Worm (Caenorhabditis elegans) whole organism, L4 larva: ENCODE results near the gene clec-127.
A peak's percentile ranks its signal among the peaks of the same experiment; 100 is the strongest.
"Not testable (repeated sequence)": the region's sequence is repeated elsewhere in the genome, so short reads cannot be mapped to it uniquely, and the experiment has no call there.

Experiments
- D1046.2 ChIP-seq: fragments of 200-800 bp; sonication (Bioruptor generic); IDR thresholded peaks from 2 replicates; pipeline ENCODE4 v1.3.6; 2022; ENCODE audit warnings: missing genetic modification characterization, missing compliant biosample characterization
- F37D6.2 ChIP-seq: sonication (generic microtip); optimal IDR thresholded peaks from 2 replicates; lab custom pipeline; 2016; ENCODE audit warnings: mild to moderate bottlenecking, missing genetic modification characterization, missing compliant biosample characterization
- F44E2.7 ChIP-seq: fragments of 200-800 bp; sonication (Bioruptor generic); IDR thresholded peaks from 2 replicates; pipeline ENCODE4 v2.1.2; 2022; ENCODE audit warnings: missing genetic modification characterization, missing compliant biosample characterization
- T26A8.4 ChIP-seq: fragments of 200-800 bp; sonication (Bioruptor generic); IDR thresholded peaks from 2 replicates; pipeline ENCODE4 v1.3.6; 2022; ENCODE audit warnings: missing genetic modification characterization, missing compliant biosample characterization
- Y75B8A.6 ChIP-seq: fragments of 200-800 bp; sonication (Bioruptor generic); IDR thresholded peaks from 2 replicates; pipeline ENCODE4 v1.3.6; 2022; ENCODE audit warnings: missing genetic modification reagents, missing genetic modification characterization, missing compliant biosample characterization
- aha-1 ChIP-seq: fragments of 150-350 bp; peaks from one replicate; lab custom pipeline; 2014; ENCODE audit warnings: missing biosample characterization, missing genetic modification characterization
- ceh-20 ChIP-seq: fragments of 200-800 bp; sonication (Bioruptor generic); IDR thresholded peaks from 2 replicates; pipeline ENCODE4 v1.3.6; 2022; ENCODE audit warnings: missing genetic modification reagents, missing genetic modification characterization, missing compliant biosample characterization
- ceh-82 ChIP-seq: sonication (generic microtip); optimal IDR thresholded peaks from 2 replicates; lab custom pipeline; 2017; ENCODE audit warnings: missing biosample characterization, missing genetic modification characterization
- cey-2 ChIP-seq: sonication (generic microtip); optimal IDR thresholded peaks from 3 replicates; lab custom pipeline; 2017; ENCODE audit warnings: missing genetic modification characterization, mild to moderate bottlenecking, missing compliant biosample characterization, antibody characterized with exemption, borderline replicate concordance; ENCODE audit not compliant: insufficient read depth
- ctbp-1 ChIP-seq: fragments of 200-800 bp; sonication (Bioruptor generic); IDR thresholded peaks from 2 replicates; pipeline ENCODE4 v1.3.6; 2022; ENCODE audit warnings: missing genetic modification reagents, missing genetic modification characterization, missing compliant biosample characterization
- daf-19 ChIP-seq: fragments of 200-800 bp; sonication (Bioruptor generic); conservative IDR thresholded peaks from 2 replicates; pipeline ENCODE4 v1.3.6; 2022; ENCODE audit warnings: missing genetic modification characterization, missing compliant biosample characterization
- daf-8 ChIP-seq: fragments of 200-800 bp; sonication (Bioruptor generic); IDR thresholded peaks from 2 replicates; pipeline ENCODE4 v1.3.6; 2022; ENCODE audit warnings: missing genetic modification characterization, missing compliant biosample characterization
- dmd-6 ChIP-seq: fragments of 200-800 bp; sonication (Bioruptor generic); IDR thresholded peaks from 2 replicates; pipeline ENCODE4 v1.3.6; 2022; ENCODE audit warnings: missing genetic modification reagents, missing genetic modification characterization, missing compliant biosample characterization
- dmd-8 ChIP-seq: fragments of 200-800 bp; sonication (Bioruptor generic); IDR thresholded peaks from 2 replicates; pipeline ENCODE4 v1.3.6; 2022; ENCODE audit warnings: missing genetic modification characterization, missing compliant biosample characterization
- dmd-9 ChIP-seq: fragments of 200-800 bp; sonication (Bioruptor generic); IDR thresholded peaks from 2 replicates; pipeline ENCODE4 v1.3.6; 2022; ENCODE audit warnings: missing genetic modification reagents, missing genetic modification characterization, missing compliant biosample characterization
- dpl-1 ChIP-seq: fragments of 150-350 bp; optimal IDR thresholded peaks from 2 replicates; lab custom pipeline; 2014; ENCODE audit warnings: missing biosample characterization, missing genetic modification reagents, missing genetic modification characterization
- duxl-1 ChIP-seq: sonication (generic microtip); optimal IDR thresholded peaks from 2 replicates; lab custom pipeline; 2016; ENCODE audit warnings: mild to moderate bottlenecking, missing genetic modification characterization, moderate library complexity, missing compliant biosample characterization; ENCODE audit not compliant: poor library complexity
- dve-1 ChIP-seq: sonication (generic microtip); optimal IDR thresholded peaks from 2 replicates; lab custom pipeline; 2017; ENCODE audit warnings: antibody characterized with exemption, mild to moderate bottlenecking, missing genetic modification characterization, missing compliant biosample characterization; ENCODE audit not compliant: insufficient read depth
- egl-43 ChIP-seq: fragments of 200-800 bp; sonication (Bioruptor generic); IDR thresholded peaks from 2 replicates; pipeline ENCODE4 v1.3.6; 2022; ENCODE audit warnings: missing genetic modification reagents, missing genetic modification characterization, missing compliant biosample characterization
- hif-1 ChIP-seq, 2 experiments: sonication (generic microtip); optimal IDR thresholded peaks; 2 replicates each; lab custom pipeline; 2016 to 2017; ENCODE audit warnings: missing compliant biosample characterization in 2 of 2, missing genetic modification characterization in 2 of 2, missing genetic modification reagents in 2 of 2, missing genotype in 2 of 2, mild to moderate bottlenecking in 1 of 2
- hlh-11 ChIP-seq: fragments of 200-800 bp; sonication (Bioruptor generic); optimal IDR thresholded peaks from 2 replicates; lab custom pipeline; 2018; ENCODE audit warnings: mild to moderate bottlenecking, missing genetic modification characterization, missing compliant biosample characterization
- hlh-30 ChIP-seq: sonication (generic microtip); optimal IDR thresholded peaks from 2 replicates; lab custom pipeline; 2017; ENCODE audit warnings: antibody characterized with exemption, mild to moderate bottlenecking, missing genetic modification characterization, missing compliant biosample characterization; ENCODE audit not compliant: insufficient read depth
- hmg-1.1 ChIP-seq: fragments of 200-800 bp; sonication (Bioruptor generic); IDR thresholded peaks from 2 replicates; pipeline ENCODE4 v1.3.6; 2022; ENCODE audit warnings: missing genetic modification reagents, missing genetic modification characterization, missing compliant biosample characterization
- lin-13 ChIP-seq: fragments of 150-350 bp; optimal IDR thresholded peaks from 2 replicates; lab custom pipeline; 2014; ENCODE audit warnings: missing biosample characterization, missing genetic modification reagents, missing genetic modification characterization
- lin-29 ChIP-seq: fragments of 200-800 bp; sonication (Bioruptor generic); IDR thresholded peaks from 2 replicates; pipeline ENCODE4 v1.3.6; 2022; ENCODE audit warnings: missing genetic modification reagents, missing genetic modification characterization, missing compliant biosample characterization
- lin-38 ChIP-seq: fragments of 200-800 bp; sonication (Bioruptor generic); IDR thresholded peaks from 2 replicates; pipeline ENCODE4 v1.3.6; 2022; ENCODE audit warnings: missing genetic modification reagents, missing genetic modification characterization, missing compliant biosample characterization
- lsy-2 ChIP-seq, 2 experiments: fragments of 150-350 bp in 1 of 2; sonication (generic microtip) in 1 of 2; optimal IDR thresholded peaks; 2 replicates each; lab custom pipeline; 2014 to 2017; ENCODE audit warnings: missing biosample characterization in 2 of 2, missing genetic modification characterization in 2 of 2
- madf-9 ChIP-seq: fragments of 200-800 bp; sonication (Bioruptor generic); conservative IDR thresholded peaks from 2 replicates; pipeline ENCODE4 v1.3.6; 2022; ENCODE audit warnings: missing genetic modification reagents, missing genetic modification characterization, missing compliant biosample characterization
- mep-1 ChIP-seq: fragments of 150-350 bp; sonication (generic microtip); optimal IDR thresholded peaks from 3 replicates; lab custom pipeline; 2014; ENCODE audit warnings: missing biosample characterization, missing genetic modification characterization
- mes-2 ChIP-seq: sonication (generic microtip); optimal IDR thresholded peaks from 2 replicates; lab custom pipeline; 2016; ENCODE audit warnings: missing genotype, mild to moderate bottlenecking, missing genetic modification characterization, missing compliant biosample characterization; ENCODE audit not compliant: poor library complexity, severe bottlenecking
- mxl-3 ChIP-seq: fragments of 200-800 bp; sonication (Bioruptor generic); optimal IDR thresholded peaks from 2 replicates; lab custom pipeline; 2018; ENCODE audit warnings: mild to moderate bottlenecking, missing genetic modification characterization, missing compliant biosample characterization
- nhr-102 ChIP-seq: sonication (generic microtip); optimal IDR thresholded peaks from 2 replicates; lab custom pipeline; 2016; ENCODE audit warnings: mild to moderate bottlenecking, missing genetic modification characterization, moderate library complexity, missing compliant biosample characterization
- nhr-11 ChIP-seq: fragments of 150-350 bp; optimal IDR thresholded peaks from 2 replicates; lab custom pipeline; 2014; ENCODE audit warnings: missing biosample characterization, missing genetic modification characterization
- nhr-28 ChIP-seq: fragments of 150-350 bp; optimal IDR thresholded peaks from 2 replicates; lab custom pipeline; 2014; ENCODE audit warnings: missing biosample characterization, missing genetic modification characterization
- nhr-42 ChIP-seq: fragments of 200-800 bp; sonication (Bioruptor generic); IDR thresholded peaks from 2 replicates; pipeline ENCODE4 v1.3.6; 2022; ENCODE audit warnings: missing genetic modification characterization, missing compliant biosample characterization
- nhr-77 ChIP-seq: fragments of 150-350 bp; optimal IDR thresholded peaks from 2 replicates; lab custom pipeline; 2014; ENCODE audit warnings: missing biosample characterization, missing genetic modification characterization
- pha-4 ChIP-seq, 2 experiments: fragments of 150-350 bp in 1 of 2; fragments of 200-800 bp in 1 of 2; sonication (Bioruptor generic) in 1 of 2; IDR thresholded peaks in 1 of 2; optimal IDR thresholded peaks in 1 of 2; 2 replicates each; pipeline versions ENCODE4 v1.3.6 to Lab custom; 2014 to 2022; ENCODE audit warnings: missing genetic modification characterization in 2 of 2, missing genetic modification reagents in 2 of 2, missing biosample characterization in 1 of 2, missing compliant biosample characterization in 1 of 2
- rbr-2 ChIP-seq: sonication (generic microtip); optimal IDR thresholded peaks from 2 replicates; lab custom pipeline; 2016; ENCODE audit warnings: missing genotype, missing genetic modification characterization, missing compliant biosample characterization
- saeg-2 ChIP-seq: fragments of 200-800 bp; sonication (Bioruptor generic); IDR thresholded peaks from 2 replicates; pipeline ENCODE4 v1.3.6; 2022; ENCODE audit warnings: missing genetic modification reagents, missing genetic modification characterization, missing compliant biosample characterization
- tag-97 ChIP-seq: fragments of 200-800 bp; sonication (Bioruptor generic); IDR thresholded peaks from 2 replicates; pipeline ENCODE4 v1.3.6; 2022; ENCODE audit warnings: missing genetic modification characterization, missing compliant biosample characterization
- tra-1 ChIP-seq: fragments of 200-800 bp; sonication (Bioruptor generic); IDR thresholded peaks from 2 replicates; pipeline ENCODE4 v1.3.6; 2022; ENCODE audit warnings: missing genetic modification reagents, missing genetic modification characterization, missing compliant biosample characterization
- vab-7 ChIP-seq: fragments of 200-800 bp; sonication (Bioruptor generic); IDR thresholded peaks from 2 replicates; pipeline ENCODE4 v1.3.6; 2022; ENCODE audit warnings: missing genetic modification reagents, missing genetic modification characterization, missing compliant biosample characterization
- zfp-2 ChIP-seq: sonication (generic microtip); optimal IDR thresholded peaks from 2 replicates; lab custom pipeline; 2016; ENCODE audit warnings: mild to moderate bottlenecking, missing genetic modification characterization, missing compliant biosample characterization
- zfp-3 ChIP-seq: fragments of 200-800 bp; sonication (Bioruptor generic); conservative IDR thresholded peaks from 2 replicates; pipeline ENCODE4 v1.3.6; 2022; ENCODE audit warnings: missing genetic modification reagents, missing genetic modification characterization, missing compliant biosample characterization
- zip-11 ChIP-seq: fragments of 200-800 bp; sonication (Bioruptor generic); IDR thresholded peaks from 2 replicates; pipeline ENCODE4 v1.3.6; 2022; ENCODE audit warnings: missing genetic modification characterization, missing compliant biosample characterization

clec-127 gene

ce11 chrII:3523547-3523946, 45.5 kb downstream of the clec-127 start:
- TF ChIP-seq ceh-20 (peak; percentile 72; the same call in 1 of the 2 replicates), pha-4 (GFP tag; IDR thresholded peaks at IDR 0.05; lab: Robert Waterston, UW) (peak; percentile 75), nhr-42 (GFP tag; lab: Robert Waterston, UW) (peak; percentile 79), vab-7 (GFP tag; lab: Robert Waterston, UW) (peak; percentile 70), hmg-1.1 (GFP tag; lab: Robert Waterston, UW) (peak; percentile 87), hif-1 (tag; optimal IDR thresholded peaks at IDR 0.05; lab: Kevin White, UChicago) (peak in 1 of 2 experiments; percentile 39), T26A8.4 (GFP tag; lab: Robert Waterston, UW) (peak; percentile 44; the same call in 1 of the 2 replicates), dmd-9 (GFP tag; lab: Robert Waterston, UW) (0 out of 2 replicates have a peak, but pooled peaks have one; percentile 63), lin-29 (GFP tag; lab: Robert Waterston, UW) (peak; percentile 74), egl-43 (GFP tag; lab: Robert Waterston, UW) (0 out of 2 replicates have a peak, but pooled peaks have one; percentile 45), nhr-28 (peak; percentile 49), saeg-2 (GFP tag; lab: Robert Waterston, UW) (0 out of 2 replicates have a peak, but pooled peaks have one; percentile 33), hlh-30 (peak; percentile 31), nhr-102 (tag; lab: Kevin White, UChicago) (peak; percentile 11), nhr-11 (peak; percentile 57), duxl-1 (tag; lab: Kevin White, UChicago) (peak; percentile 10), aha-1 (tag; lab: Kevin White, UChicago) (peak; percentile 81), Y75B8A.6 (0 out of 2 replicates have a peak, but pooled peaks have one; percentile 40), madf-9 (GFP tag; lab: Robert Waterston, UW) (peak; percentile 63; the same call in 1 of the 2 replicates), zfp-3 (peak; percentile 47; the same call in 1 of the 2 replicates), F37D6.2 (tag; lab: Kevin White, UChicago) (peak; percentile 52), ctbp-1 (peak; percentile 55; the same call in 1 of the 2 replicates), mep-1 (peak; percentile 67), dpl-1 (GFP tag; lab: Kevin White, UChicago) (peak; percentile 41), lin-38 (GFP tag; lab: Robert Waterston, UW) (peak; percentile 96), lsy-2 (tag; optimal IDR thresholded peaks at IDR 0.05; lab: Kevin White, UChicago) (peak; percentile 77 to 96), D1046.2 (GFP tag; lab: Robert Waterston, UW) (0 out of 2 replicates have a peak, but pooled peaks have one; percentile 54), zfp-2 (tag; lab: Kevin White, UChicago) (peak; percentile 53), rbr-2 (tag; lab: Kevin White, UChicago) (peak; percentile 83), hlh-11 (tag; lab: Kevin White, UChicago) (peak; percentile 26), dve-1 (peak; percentile 23), mes-2 (tag; lab: Kevin White, UChicago) (peak; percentile 66), daf-19 (GFP tag; lab: Robert Waterston, UW) (0 out of 2 replicates have a peak, but pooled peaks have one; percentile 14), dmd-6 (GFP tag; lab: Robert Waterston, UW) (peak; percentile 80)
- not testable (repeated sequence) for TF ChIP-seq pha-4 (tag; optimal IDR thresholded peaks at IDR 0.05; lab: Kevin White, UChicago)
- TF ChIP-seq, all 104 proteins: peak for 34; not testable (repeated sequence) for 70

- 0 out of 2 replicates have a peak, but pooled peaks have one; percentile 47 for TF ChIP-seq daf-8
- TF ChIP-seq zip-11 (GFP tag; lab: Robert Waterston, UW) = 0 out of 2 replicates have a peak, but pooled peaks have one; percentile 51
- peak; percentile 46 for TF ChIP-seq nhr-102 (tag; lab: Kevin White, UChicago)
- peak; percentile 88 for TF ChIP-seq dmd-9 (GFP tag; lab: Robert Waterston, UW)
- peak; percentile 87 for TF ChIP-seq dmd-8 (GFP tag; lab: Robert Waterston, UW)
- peak; percentile 80 for TF ChIP-seq lin-13
- TF ChIP-seq nhr-11 = peak; percentile 24
- TF ChIP-seq nhr-77 = peak; percentile 61
- no peak for TF ChIP-seq cey-2
- TF ChIP-seq tag-97 (GFP tag; lab: Robert Waterston, UW) = 0 out of 2 replicates have a peak, but pooled peaks have one; percentile 77
- TF ChIP-seq mxl-3 (GFP tag; lab: Kevin White, UChicago) = peak; percentile 15
- TF ChIP-seq ceh-82 = no peak
- TF ChIP-seq dmd-6 (GFP tag; lab: Robert Waterston, UW) = peak; percentile 82
- 0 out of 2 replicates have a peak, but pooled peaks have one; percentile 37 for TF ChIP-seq F44E2.7
- TF ChIP-seq tra-1 (GFP tag; lab: Robert Waterston, UW) = 0 out of 2 replicates have a peak, but pooled peaks have one; percentile 37
Measured at ce11 chrII:3520988-3521850, 47.8 kb downstream of the clec-127 start, which contains the start of gene W09G10.9. W09G10.9 (plus strand) TSS chrII:3521800.
